Comparison of ENCODE assay signal across 4 worm cellular contexts in the genomic region with DNA sequence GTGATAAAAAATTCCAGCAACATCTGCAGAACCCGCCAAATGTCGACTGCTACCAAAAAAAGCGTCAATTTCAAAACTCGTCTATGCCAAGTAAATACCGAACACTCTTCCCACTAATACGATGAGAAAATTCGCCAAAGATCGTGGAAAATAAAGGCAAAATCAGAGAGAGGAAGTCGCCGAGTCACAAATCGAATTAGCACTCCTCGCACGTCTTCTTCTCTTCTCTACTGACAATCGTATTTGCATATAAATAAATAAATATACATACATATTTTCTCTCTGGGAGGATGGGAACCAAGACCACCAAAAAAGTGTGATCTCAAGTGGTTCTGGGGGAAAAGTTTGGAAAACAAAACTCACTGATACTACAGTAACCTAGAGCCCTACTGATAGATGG.
TF ChIP-seq lines count a peak whose summit lies in the region.

No protein-coding gene starts in this region.

TF ChIP-seq in whole organism, L1 larva, 84 proteins besides CTCF, POLR2A, EP300 and RAD21:
- TF ChIP-seq ces-1 (GFP tag; optimal IDR thresholded peaks at IDR 0.05; lab: Kevin White, UChicago) (peak; percentile 3), lin-14 (GFP tag; optimal IDR thresholded peaks at IDR 0.05; lab: Kevin White, UChicago) (peak; percentile 50), fkh-10 (GFP tag; optimal IDR thresholded peaks at IDR 0.05; lab: Kevin White, UChicago) (peak; percentile 40), egl-13 (tag; optimal IDR thresholded peaks at IDR 0.05; lab: Kevin White, UChicago) (no peak), ceh-8 (GFP tag; optimal IDR thresholded peaks at IDR 0.05; lab: Kevin White, UChicago) (peak; percentile 26)

TF ChIP-seq in whole organism, L4 larva, 104 proteins besides CTCF, POLR2A, EP300 and RAD21:
- no peak for TF ChIP-seq saeg-2 (GFP tag; IDR thresholded peaks at IDR 0.05; lab: Robert Waterston, UW)
- no peak for TF ChIP-seq aha-1 (tag; lab: Kevin White, UChicago)
- TF ChIP-seq ces-1 (GFP tag; optimal IDR thresholded peaks at IDR 0.05; lab: Kevin White, UChicago) = peak; percentile 79
- TF ChIP-seq nhr-42 (GFP tag; IDR thresholded peaks at IDR 0.05; lab: Robert Waterston, UW) = no peak
- no peak for TF ChIP-seq zip-11 (GFP tag; IDR thresholded peaks at IDR 0.05; lab: Robert Waterston, UW)
- no peak for TF ChIP-seq ceh-82 (tag; optimal IDR thresholded peaks at IDR 0.05; lab: Kevin White, UChicago)
- TF ChIP-seq gei-8 (GFP tag; optimal IDR thresholded peaks at IDR 0.05; lab: Kevin White, UChicago) = no peak

TF ChIP-seq in whole organism, late embryonic, 69 proteins besides CTCF, POLR2A, EP300 and RAD21:
- TF ChIP-seq npax-4 (tag; optimal IDR thresholded peaks at IDR 0.05; lab: Kevin White, UChicago) = no peak
- peak; percentile 89 for TF ChIP-seq unc-42 (tag; optimal IDR thresholded peaks at IDR 0.05; lab: Kevin White, UChicago)
- no peak for TF ChIP-seq ceh-45 (GFP tag; IDR thresholded peaks at IDR 0.05; lab: Robert Waterston, UW)
- TF ChIP-seq hlh-13 (GFP tag; optimal IDR thresholded peaks at IDR 0.05; lab: Kevin White, UChicago) = no peak
TF ChIP-seq in whole organism, late embryonic: peak in this region for 1.

TF ChIP-seq in whole organism, mixed stage, embryonic, 35 proteins besides CTCF, POLR2A, EP300 and RAD21:
- TF ChIP-seq mep-1 (tag; optimal IDR thresholded peaks at IDR 0.05; lab: Kevin White, UChicago) (no peak), tbx-8 (GFP tag; optimal IDR thresholded peaks at IDR 0.05; lab: Kevin White, UChicago) (no peak), ces-1 (GFP tag; optimal IDR thresholded peaks at IDR 0.05; lab: Kevin White, UChicago) (peak; percentile 97), ceh-43 (GFP tag; optimal IDR thresholded peaks at IDR 0.05; lab: Kevin White, UChicago) (no peak), ceh-39 (tag; optimal IDR thresholded peaks at IDR 0.05; lab: Kevin White, UChicago) (no peak), ham-2 (GFP tag; optimal IDR thresholded peaks at IDR 0.05; lab: Kevin White, UChicago) (no peak), flh-1 (GFP tag; optimal IDR thresholded peaks at IDR 0.05; lab: Kevin White, UChicago) (no peak), nhr-2 (tag; optimal IDR thresholded peaks at IDR 0.05; lab: Kevin White, UChicago) (no peak), unc-62 (GFP tag; optimal IDR thresholded peaks at IDR 0.05; lab: Kevin White, UChicago) (no peak)
